Fruit fly (Drosophila melanogaster) whole organism, embryonic: ENCODE results near the gene RASSF8.

ENCODE experiments used
- Antp ChIP-seq: fragments of 200-800 bp; sonication (Bioruptor generic); optimal IDR thresholded peaks from 3 replicates; lab custom pipeline; 2016; ENCODE audit warnings: missing biosample characterization, missing genetic modification characterization
- Atf6 ChIP-seq: fragments of 200-800 bp; sonication (Bioruptor generic); IDR thresholded peaks from 2 replicates; pipeline ENCODE4 v1.3.6; 2022; ENCODE audit warnings: missing biosample characterization, missing genetic modification characterization
- BEAF-32 ChIP-seq: fragments of 200-800 bp; sonication (Bioruptor generic); optimal IDR thresholded peaks from 3 replicates; lab custom pipeline; 2017; ENCODE audit warnings: missing biosample characterization, missing genetic modification characterization, mild to moderate bottlenecking, moderate library complexity, missing genetic modification reagents
- BtbVII ChIP-seq: fragments of 200-800 bp; sonication (Bioruptor generic); optimal IDR thresholded peaks from 3 replicates; lab custom pipeline; 2017; ENCODE audit warnings: missing biosample characterization, mild to moderate bottlenecking, missing genetic modification characterization
- C15 ChIP-seq: fragments of 200-800 bp; sonication (Bioruptor generic); IDR thresholded peaks from 3 replicates; pipeline ENCODE4 v1.3.6; 2022; ENCODE audit warnings: missing biosample characterization, missing genetic modification characterization
- CG10979 ChIP-seq: fragments of 200-800 bp; sonication (Bioruptor generic); optimal IDR thresholded peaks from 2 replicates; lab custom pipeline; 2018; ENCODE audit warnings: missing biosample characterization, mild to moderate bottlenecking, missing genetic modification characterization, moderate library complexity
- CG11085 ChIP-seq: fragments of 200-800 bp; sonication (Bioruptor generic); IDR thresholded peaks from 2 replicates; pipeline ENCODE4 v1.3.6; 2022; ENCODE audit warnings: missing biosample characterization, missing genetic modification characterization
- CG13287 ChIP-seq: fragments of 200-800 bp; sonication (Bioruptor generic); IDR thresholded peaks from 2 replicates; pipeline ENCODE4 v1.3.6; 2022; ENCODE audit warnings: missing biosample characterization, missing genetic modification characterization; ENCODE audit not compliant: partially characterized antibody
- CG18476 ChIP-seq: fragments of 200-800 bp; sonication (Bioruptor generic); optimal IDR thresholded peaks from 2 replicates; lab custom pipeline; 2016; ENCODE audit warnings: missing biosample characterization, mild to moderate bottlenecking, missing genetic modification characterization
- CG3065 ChIP-seq: fragments of 200-800 bp; sonication (Bioruptor generic); optimal IDR thresholded peaks from 2 replicates; lab custom pipeline; 2016; ENCODE audit warnings: missing biosample characterization, missing genetic modification characterization
- CG34224 ChIP-seq: fragments of 200-800 bp; sonication (Bioruptor generic); IDR thresholded peaks from 3 replicates; pipeline ENCODE4 v1.3.6; 2022; ENCODE audit warnings: missing biosample characterization, missing genetic modification characterization; ENCODE audit not compliant: partially characterized antibody
- CG7556 ChIP-seq: fragments of 200-800 bp; sonication (Bioruptor generic); optimal IDR thresholded peaks from 2 replicates; lab custom pipeline; 2017; ENCODE audit warnings: missing biosample characterization, mild to moderate bottlenecking, missing genetic modification characterization
- CHES-1-like ChIP-seq: fragments of 200-800 bp; sonication (Bioruptor generic); optimal IDR thresholded peaks from 2 replicates; lab custom pipeline; 2016; ENCODE audit warnings: missing biosample characterization, missing genetic modification characterization
- Hr39 ChIP-seq: fragments of >200 bp; optimal IDR thresholded peaks from 2 replicates; lab custom pipeline; 2017
- Oli ChIP-seq: fragments of 200-800 bp; sonication (Bioruptor generic); optimal IDR thresholded peaks from 2 replicates; lab custom pipeline; 2018; ENCODE audit warnings: missing biosample characterization, mild to moderate bottlenecking, missing genetic modification characterization, moderate library complexity
- Sin3A ChIP-seq: fragments of >200 bp; optimal IDR thresholded peaks from 2 replicates; lab custom pipeline; 2018
- Sox100B ChIP-seq: fragments of 200-800 bp; sonication (Bioruptor generic); optimal IDR thresholded peaks from 3 replicates; lab custom pipeline; 2018; ENCODE audit warnings: missing biosample characterization, mild to moderate bottlenecking, missing genetic modification characterization
- Ssrp ChIP-seq: fragments of 200-800 bp; sonication (Bioruptor generic); optimal IDR thresholded peaks from 2 replicates; lab custom pipeline; 2018; ENCODE audit warnings: missing biosample characterization, mild to moderate bottlenecking, missing genetic modification characterization, moderate library complexity
- Taf1 ChIP-seq: fragments of 200-800 bp; sonication (Bioruptor generic); IDR thresholded peaks from 2 replicates; pipeline ENCODE4 v1.3.6; 2022; ENCODE audit warnings: missing biosample characterization, missing genetic modification characterization
- Usf ChIP-seq: fragments of 200-800 bp; sonication (Bioruptor generic); optimal IDR thresholded peaks from 2 replicates; lab custom pipeline; 2017; ENCODE audit warnings: missing genotype, missing biosample characterization, missing genetic modification characterization
- bigmax ChIP-seq: fragments of 200-800 bp; sonication (Bioruptor generic); optimal IDR thresholded peaks from 2 replicates; lab custom pipeline; 2018; ENCODE audit warnings: missing biosample characterization, mild to moderate bottlenecking, missing genetic modification characterization
- cwo ChIP-seq: fragments of 200-800 bp; sonication (Bioruptor generic); optimal IDR thresholded peaks from 3 replicates; lab custom pipeline; 2017; ENCODE audit warnings: missing biosample characterization, missing genetic modification characterization, mild to moderate bottlenecking, moderate library complexity, missing genetic modification reagents
- ewg ChIP-seq: fragments of 200-800 bp; sonication (Bioruptor generic); optimal IDR thresholded peaks from 3 replicates; lab custom pipeline; 2017; ENCODE audit warnings: mild to moderate bottlenecking, missing biosample characterization, missing genetic modification reagents, missing genetic modification characterization
- fru ChIP-seq: fragments of >200 bp; optimal IDR thresholded peaks from 2 replicates; lab custom pipeline; 2017
- hkb ChIP-seq, 2 experiments: fragments of 200-800 bp in 1 of 2; fragments of >200 bp in 1 of 2; sonication (Bioruptor generic) in 1 of 2; IDR thresholded peaks in 1 of 2; optimal IDR thresholded peaks in 1 of 2; 2 replicates each; pipeline versions ENCODE4 v1.3.6 to Lab custom; 2017 to 2022; ENCODE audit warnings: missing biosample characterization in 1 of 2, missing genetic modification characterization in 1 of 2
- kay ChIP-seq: fragments of 200-800 bp; sonication (Bioruptor generic); optimal IDR thresholded peaks from 2 replicates; lab custom pipeline; 2016; ENCODE audit warnings: missing biosample characterization, missing genetic modification characterization
- lilli ChIP-seq: fragments of 200-800 bp; sonication (Bioruptor generic); optimal IDR thresholded peaks from 3 replicates; lab custom pipeline; 2016; ENCODE audit warnings: missing biosample characterization, missing genetic modification characterization
- lola ChIP-seq, 3 experiments: fragments of >200 bp in 2 of 3; fragments of 200-800 bp in 1 of 3; sonication (Bioruptor generic) in 1 of 3; optimal IDR thresholded peaks; 2 replicates each; lab custom pipeline; 2017 to 2019; ENCODE audit warnings: missing biosample characterization in 3 of 3, missing genetic modification characterization in 3 of 3, mild to moderate bottlenecking in 1 of 3, moderate library complexity in 1 of 3
- luna ChIP-seq: fragments of 200-800 bp; sonication (Bioruptor generic); optimal IDR thresholded peaks from 2 replicates; lab custom pipeline; 2016; ENCODE audit warnings: missing biosample characterization, missing genetic modification characterization
- mam ChIP-seq: fragments of 200-800 bp; sonication (Bioruptor generic); optimal IDR thresholded peaks from 3 replicates; lab custom pipeline; 2016; ENCODE audit warnings: missing biosample characterization, missing genetic modification characterization
- nau ChIP-seq: fragments of 200-800 bp; sonication (Bioruptor generic); optimal IDR thresholded peaks from 3 replicates; lab custom pipeline; 2017; ENCODE audit warnings: missing biosample characterization, mild to moderate bottlenecking, missing genetic modification characterization, missing genetic modification reagents
- nerfin-1 ChIP-seq: fragments of 200-800 bp; sonication (Bioruptor generic); optimal IDR thresholded peaks from 3 replicates; lab custom pipeline; 2019; ENCODE audit warnings: missing biosample characterization, mild to moderate bottlenecking, missing genetic modification characterization, moderate library complexity
- pb ChIP-seq: fragments of 200-800 bp; sonication (Bioruptor generic); optimal IDR thresholded peaks from 3 replicates; lab custom pipeline; 2016; ENCODE audit warnings: missing biosample characterization, missing genetic modification characterization
- pzg ChIP-seq: fragments of 200-800 bp; sonication (Bioruptor generic); optimal IDR thresholded peaks from 3 replicates; lab custom pipeline; 2018; ENCODE audit warnings: missing biosample characterization, mild to moderate bottlenecking, missing genetic modification characterization, moderate library complexity
- sd ChIP-seq: fragments of 200-800 bp; sonication (Bioruptor generic); optimal IDR thresholded peaks from 3 replicates; lab custom pipeline; 2018; ENCODE audit warnings: missing biosample characterization, mild to moderate bottlenecking, missing genetic modification characterization, moderate library complexity
- tll ChIP-seq, 2 experiments: fragments of 200-800 bp in 1 of 2; fragments of >200 bp in 1 of 2; sonication (Bioruptor generic) in 1 of 2; optimal IDR thresholded peaks; 2 replicates each; lab custom pipeline; 2017 to 2019; ENCODE audit warnings: missing biosample characterization in 2 of 2, missing genetic modification characterization in 2 of 2, mild to moderate bottlenecking in 1 of 2, moderate library complexity in 1 of 2
- trh ChIP-seq: fragments of 200-800 bp; sonication (Bioruptor generic); optimal IDR thresholded peaks from 2 replicates; lab custom pipeline; 2016; ENCODE audit warnings: missing biosample characterization, missing genetic modification characterization

RASSF8 gene

DNA sequence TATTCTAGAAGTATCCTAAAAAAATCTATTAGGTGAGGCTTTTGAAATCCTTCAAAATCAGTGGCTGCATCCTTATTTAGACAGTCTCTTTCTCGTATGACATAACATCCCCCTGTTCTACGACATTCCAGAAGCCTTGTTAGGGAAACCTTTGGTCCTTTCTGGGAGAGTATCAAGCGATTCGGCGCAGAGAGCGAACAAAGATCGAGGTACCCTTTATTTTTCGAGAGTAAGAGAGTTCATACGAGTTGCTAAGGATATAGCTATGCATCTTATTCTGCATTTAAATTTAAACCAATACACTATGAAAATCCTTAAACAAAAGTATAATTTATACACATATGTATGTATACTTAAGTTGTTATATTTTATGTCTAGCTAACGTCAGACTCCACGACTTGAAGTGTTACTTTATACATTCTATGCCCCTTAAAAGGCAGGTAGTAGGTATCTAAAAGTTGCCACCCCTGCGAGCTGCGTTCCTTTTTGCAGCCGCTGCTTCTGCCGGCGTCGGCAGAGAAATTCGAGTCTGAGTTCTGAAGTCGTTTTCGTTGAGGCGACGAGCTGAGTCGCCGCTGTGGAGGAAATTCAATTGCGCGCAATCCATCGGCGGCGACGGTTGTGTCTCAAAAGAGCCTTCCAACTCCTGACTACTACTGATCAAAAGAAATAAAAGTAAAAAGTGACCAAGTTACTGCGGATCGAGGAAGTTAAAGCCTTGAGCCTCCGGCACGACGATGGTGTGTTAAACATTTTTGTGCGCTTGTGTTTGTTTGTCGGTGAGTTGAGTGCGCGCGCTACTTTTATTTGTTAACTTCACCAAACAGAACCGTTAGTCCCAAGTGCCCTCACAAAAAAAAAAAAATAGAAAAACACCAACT, 24.1 kb upstream of the RASSF8 start, which contains the start of gene jigr1 (continued):
- TF ChIP-seq pb = no peak
- no peak for TF ChIP-seq hkb (optimal IDR thresholded peaks at IDR 0.05; lab: Kevin White, UChicago)
- TF ChIP-seq hkb (GFP tag; IDR thresholded peaks at IDR 0.05; lab: Robert Waterston, UW) = peak; percentile 41; the same call in 1 of the 2 replicates
- peak; percentile 1 for TF ChIP-seq Sox100B (GFP tag; lab: Kevin White, UChicago)
- no peak for TF ChIP-seq kay (GFP tag; lab: Kevin White, UChicago)
- no peak for TF ChIP-seq CG11085 (GFP tag; lab: Robert Waterston, UW)
- TF ChIP-seq lola (GFP tag; optimal IDR thresholded peaks at IDR 0.05; lab: Kevin White, UChicago) = peak in 1 of 3 experiments; percentile 77
- TF ChIP-seq CG7556 (GFP tag; lab: Kevin White, UChicago) = peak; percentile 46
- TF ChIP-seq Sin3A = no peak
- TF ChIP-seq Ssrp (tag; lab: Kevin White, UChicago) = peak; percentile 22
- no peak for TF ChIP-seq fru (lab: Kevin White, UChicago)
- TF ChIP-seq Usf (GFP tag; lab: Kevin White, UChicago) = peak; percentile 8
- TF ChIP-seq Hr39 (lab: Kevin White, UChicago) = no peak
- peak; percentile 28 for TF ChIP-seq lilli (GFP tag; lab: Kevin White, UChicago)
- TF ChIP-seq tll (GFP tag; optimal IDR thresholded peaks at IDR 0.05; lab: Kevin White, UChicago) = peak; percentile 64 to 92
- TF ChIP-seq CG3065 = no peak
- peak; percentile 31 for TF ChIP-seq nerfin-1 (tag; lab: Kevin White, UChicago)
- no peak for TF ChIP-seq C15 (GFP tag; lab: Robert Waterston, UW)
- TF ChIP-seq trh (GFP tag; lab: Kevin White, UChicago) = no peak
- TF ChIP-seq ewg (GFP tag; lab: Kevin White, UChicago) = peak; percentile 1
- TF ChIP-seq BEAF-32 (GFP tag; lab: Kevin White, UChicago) = no peak
- TF ChIP-seq Atf6 (GFP tag; lab: Robert Waterston, UW) = no peak
- TF ChIP-seq CG18476 (GFP tag; lab: Kevin White, UChicago) = peak; percentile 21
- TF ChIP-seq pzg = no peak
- TF ChIP-seq cwo (GFP tag; lab: Kevin White, UChicago) = no peak
- no peak for TF ChIP-seq CG34224 (GFP tag; lab: Robert Waterston, UW)
- no peak for TF ChIP-seq luna (GFP tag; lab: Kevin White, UChicago)

- no peak for TF ChIP-seq sd (tag; lab: Kevin White, UChicago)
- no peak for TF ChIP-seq CG10979
- TF ChIP-seq mam (GFP tag; lab: Kevin White, UChicago) = no peak
- no peak for TF ChIP-seq Antp (GFP tag; lab: Kevin White, UChicago)
- TF ChIP-seq bigmax (GFP tag; lab: Kevin White, UChicago) = no peak
- no peak for TF ChIP-seq BtbVII (GFP tag; lab: Kevin White, UChicago)
- no peak for TF ChIP-seq Oli (tag; lab: Kevin White, UChicago)
- no peak for TF ChIP-seq Taf1 (GFP tag; lab: Robert Waterston, UW)
- no peak for TF ChIP-seq CG13287
- TF ChIP-seq nau = no peak
- no peak for TF ChIP-seq CHES-1-like (GFP tag; lab: Kevin White, UChicago)
These were observed 23.2 kb upstream of the RASSF8 start for dm6 chr3R:25638381-25638780.
